Worm (Caenorhabditis elegans): ENCODE results near the gene Y49F6B.13.
A peak's percentile ranks its signal among the peaks of the same experiment; 100 is the strongest.

ce11 chrII:3502520-3503323 lies 31.2 kb upstream of the Y49F6B.13 start, which contains the start of the genes col-71 and Y49F6B.2:
- TF ChIP-seq fkh-10 (GFP tag; optimal IDR thresholded peaks at IDR 0.05) (peak; percentile 74), zag-1 (tag; optimal IDR thresholded peaks at IDR 0.05) (no peak), nhr-11 (tag; optimal IDR thresholded peaks at IDR 0.05) (peak; percentile 22), mdl-1 (tag; optimal IDR thresholded peaks at IDR 0.05) (peak in 1 of 2 experiments; percentile 53)

All from whole organism, L1 larva.